Fruit fly (Drosophila melanogaster) whole organism, embryonic: Measurements from ENCODE around the gene CG14340.
A peak's percentile ranks its signal among the peaks of the same experiment; 100 is the strongest.

Experiments
- ATbp ChIP-seq: fragments of 200-800 bp; sonication (Bioruptor generic); optimal IDR thresholded peaks from 2 replicates; lab custom pipeline; 2017; ENCODE audit warnings: missing biosample characterization, mild to moderate bottlenecking, missing genetic modification characterization, missing genetic modification reagents
- Adf1 ChIP-seq: fragments of 200-800 bp; sonication (Bioruptor generic); IDR thresholded peaks from 2 replicates; pipeline ENCODE4 v1.3.6; 2022; ENCODE audit warnings: missing biosample characterization, missing genetic modification characterization
- Aef1 ChIP-seq: fragments of 200-800 bp; sonication (Bioruptor generic); IDR thresholded peaks from 3 replicates; pipeline ENCODE4 v1.3.6; 2022; ENCODE audit warnings: missing biosample characterization, missing genetic modification characterization
- Bgb ChIP-seq: fragments of 200-800 bp; sonication (Bioruptor generic); IDR thresholded peaks from 2 replicates; pipeline ENCODE4 v1.3.6; 2022; ENCODE audit warnings: missing biosample characterization, missing genetic modification characterization; ENCODE audit not compliant: partially characterized antibody
- Blimp-1 ChIP-seq: fragments of 200-800 bp; sonication (Bioruptor generic); optimal IDR thresholded peaks from 3 replicates; lab custom pipeline; 2018; ENCODE audit warnings: missing biosample characterization, missing genetic modification characterization, mild to moderate bottlenecking, moderate library complexity, missing genetic modification reagents
- CG11456 ChIP-seq: fragments of 200-800 bp; sonication (Bioruptor generic); IDR thresholded peaks from 3 replicates; pipeline ENCODE4 v1.3.6; 2022; ENCODE audit warnings: missing biosample characterization, missing genetic modification characterization
- CG13775 ChIP-seq: fragments of 200-800 bp; sonication (Bioruptor generic); optimal IDR thresholded peaks from 3 replicates; lab custom pipeline; 2017; ENCODE audit warnings: missing biosample characterization, mild to moderate bottlenecking, missing genetic modification characterization
- CG13894 ChIP-seq: fragments of 200-800 bp; sonication (Bioruptor generic); optimal IDR thresholded peaks from 3 replicates; lab custom pipeline; 2018; ENCODE audit warnings: missing biosample characterization, mild to moderate bottlenecking, missing genetic modification characterization, moderate library complexity
- CG15269 ChIP-seq: fragments of 200-800 bp; sonication (Bioruptor generic); optimal IDR thresholded peaks from 2 replicates; lab custom pipeline; 2018; ENCODE audit warnings: missing biosample characterization, mild to moderate bottlenecking, missing genetic modification characterization, moderate library complexity
- CG16813 ChIP-seq: fragments of 200-800 bp; sonication (Bioruptor generic); IDR thresholded peaks from 3 replicates; pipeline ENCODE4 v1.3.6; 2022; ENCODE audit warnings: missing biosample characterization, missing genetic modification characterization; ENCODE audit not compliant: partially characterized antibody
- CG18476 ChIP-seq: fragments of 200-800 bp; sonication (Bioruptor generic); optimal IDR thresholded peaks from 2 replicates; lab custom pipeline; 2016; ENCODE audit warnings: missing biosample characterization, mild to moderate bottlenecking, missing genetic modification characterization
- CG18599 ChIP-seq: fragments of 200-800 bp; sonication (Bioruptor generic); optimal IDR thresholded peaks from 3 replicates; lab custom pipeline; 2017; ENCODE audit warnings: missing biosample characterization, missing genetic modification characterization, mild to moderate bottlenecking, moderate library complexity, missing genetic modification reagents
- CG31224 ChIP-seq: fragments of 200-800 bp; sonication (Bioruptor generic); IDR thresholded peaks from 2 replicates; pipeline ENCODE4 v1.3.6; 2022; ENCODE audit warnings: missing biosample characterization, missing genetic modification characterization
- CG3163 ChIP-seq: fragments of 200-800 bp; sonication (Bioruptor generic); optimal IDR thresholded peaks from 3 replicates; lab custom pipeline; 2016; ENCODE audit warnings: missing biosample characterization, missing genetic modification characterization
- CG3847 ChIP-seq: fragments of 200-800 bp; sonication (Bioruptor generic); IDR thresholded peaks from 2 replicates; pipeline ENCODE4 v1.3.6; 2022; ENCODE audit warnings: missing biosample characterization, missing genetic modification characterization
- CG3995 ChIP-seq: fragments of 200-800 bp; sonication (Bioruptor generic); optimal IDR thresholded peaks from 3 replicates; lab custom pipeline; 2016; ENCODE audit warnings: missing biosample characterization, missing genetic modification characterization
- CG6272 ChIP-seq: fragments of 200-800 bp; sonication (Bioruptor generic); IDR thresholded peaks from 2 replicates; pipeline ENCODE4 v1.3.6; 2022; ENCODE audit warnings: missing biosample characterization, missing genetic modification characterization
- CG6791 ChIP-seq: fragments of 200-800 bp; sonication (Bioruptor generic); IDR thresholded peaks from 3 replicates; pipeline ENCODE4 v1.3.6; 2022; ENCODE audit warnings: missing biosample characterization, missing genetic modification characterization; ENCODE audit not compliant: partially characterized antibody
- CG7987 ChIP-seq: fragments of 200-800 bp; sonication (Bioruptor generic); optimal IDR thresholded peaks from 2 replicates; lab custom pipeline; 2018; ENCODE audit warnings: missing biosample characterization, mild to moderate bottlenecking, missing genetic modification characterization, moderate library complexity
- CG9215 ChIP-seq: fragments of 200-800 bp; sonication (Bioruptor generic); IDR thresholded peaks from 2 replicates; pipeline ENCODE4 v1.3.6; 2022; ENCODE audit warnings: missing biosample characterization, missing genetic modification characterization
- CkIIα-i1 ChIP-seq: fragments of 200-800 bp; sonication (Bioruptor generic); IDR thresholded peaks from 2 replicates; pipeline ENCODE4 v1.3.6; 2022; ENCODE audit warnings: missing biosample characterization, missing genetic modification characterization
- Dp ChIP-seq: fragments of 200-800 bp; sonication (Bioruptor generic); optimal IDR thresholded peaks from 2 replicates; lab custom pipeline; 2018; ENCODE audit warnings: missing biosample characterization, mild to moderate bottlenecking, missing genetic modification characterization, moderate library complexity
- GATAe ChIP-seq: fragments of 200-800 bp; sonication (Bioruptor generic); conservative IDR thresholded peaks from 2 replicates; pipeline ENCODE4 v1.3.6; 2022; ENCODE audit warnings: missing biosample characterization, missing genetic modification characterization
- HLH3B ChIP-seq: fragments of 200-800 bp; sonication (Bioruptor generic); IDR thresholded peaks from 2 replicates; pipeline ENCODE4 v1.3.6; 2022; ENCODE audit warnings: missing biosample characterization, missing genetic modification characterization
- Kr ChIP-seq: fragments of 200-800 bp; sonication (Bioruptor generic); optimal IDR thresholded peaks from 2 replicates; lab custom pipeline; 2017; ENCODE audit warnings: missing biosample characterization, mild to moderate bottlenecking, missing genetic modification characterization
- Mad ChIP-seq: fragments of 200-800 bp; sonication (Bioruptor generic); optimal IDR thresholded peaks from 2 replicates; lab custom pipeline; 2016; ENCODE audit warnings: missing biosample characterization, missing genetic modification characterization
- Med ChIP-seq: fragments of 200-800 bp; sonication (Bioruptor generic); peaks from one replicate; lab custom pipeline; 2016; ENCODE audit warnings: missing biosample characterization, missing genetic modification characterization, mild to moderate bottlenecking, inconsistent platforms, moderate library complexity
- Ravus ChIP-seq: fragments of 200-800 bp; sonication (Bioruptor generic); IDR thresholded peaks from 2 replicates; pipeline ENCODE4 v1.3.6; 2022; ENCODE audit warnings: missing biosample characterization, missing genetic modification characterization
- Scr ChIP-seq: fragments of 200-800 bp; sonication (Bioruptor generic); IDR thresholded peaks from 2 replicates; pipeline ENCODE4 v1.3.6; 2022; ENCODE audit warnings: missing biosample characterization, missing genetic modification characterization; ENCODE audit not compliant: partially characterized antibody
- az2 ChIP-seq: fragments of 200-800 bp; sonication (Bioruptor generic); optimal IDR thresholded peaks from 3 replicates; lab custom pipeline; 2016; ENCODE audit warnings: missing biosample characterization, missing genetic modification characterization
- bigmax ChIP-seq: fragments of 200-800 bp; sonication (Bioruptor generic); optimal IDR thresholded peaks from 2 replicates; lab custom pipeline; 2018; ENCODE audit warnings: missing biosample characterization, mild to moderate bottlenecking, missing genetic modification characterization
- croc ChIP-seq: fragments of 200-800 bp; sonication (Bioruptor generic); conservative IDR thresholded peaks from 3 replicates; pipeline ENCODE4 v1.3.6; 2022; ENCODE audit warnings: missing biosample characterization, missing genetic modification characterization
- dmrt11E ChIP-seq: fragments of 200-800 bp; sonication (Bioruptor generic); optimal IDR thresholded peaks from 3 replicates; lab custom pipeline; 2018; ENCODE audit warnings: missing biosample characterization, mild to moderate bottlenecking, missing genetic modification characterization, moderate library complexity
- dmrt99B ChIP-seq: fragments of 200-800 bp; sonication (Bioruptor generic); optimal IDR thresholded peaks from 2 replicates; lab custom pipeline; 2018; ENCODE audit warnings: missing biosample characterization, mild to moderate bottlenecking, missing genetic modification characterization, moderate library complexity
- esg ChIP-seq: fragments of 200-800 bp; sonication (Bioruptor generic); conservative IDR thresholded peaks from 2 replicates; pipeline ENCODE4 v1.3.6; 2022; ENCODE audit warnings: missing biosample characterization, missing genetic modification characterization
- fd96Cb ChIP-seq: fragments of 200-800 bp; sonication (Bioruptor generic); optimal IDR thresholded peaks from 2 replicates; lab custom pipeline; 2018; ENCODE audit warnings: missing biosample characterization, mild to moderate bottlenecking, missing genetic modification characterization, moderate library complexity
- hb ChIP-seq: fragments of 200-800 bp; sonication (Bioruptor generic); IDR thresholded peaks from 3 replicates; pipeline ENCODE4 v1.3.6; 2022; ENCODE audit warnings: missing biosample characterization, missing genetic modification characterization; ENCODE audit not compliant: partially characterized antibody
- insv ChIP-seq, 2 experiments: fragments of 200-800 bp; sonication (Bioruptor generic); optimal IDR thresholded peaks; 3 replicates each; lab custom pipeline; 2016 to 2018; ENCODE audit warnings: missing biosample characterization in 2 of 2, missing genetic modification characterization in 2 of 2
- lmd ChIP-seq: fragments of 200-800 bp; sonication (Bioruptor generic); IDR thresholded peaks from 2 replicates; pipeline ENCODE4 v1.3.6; 2022; ENCODE audit warnings: missing biosample characterization, missing genetic modification characterization
- peb ChIP-seq: fragments of 200-800 bp; sonication (Bioruptor generic); IDR thresholded peaks from 2 replicates; pipeline ENCODE4 v1.3.6; 2022; ENCODE audit warnings: missing biosample characterization, missing genetic modification characterization
- psq ChIP-seq: fragments of 200-800 bp; sonication (Bioruptor generic); optimal IDR thresholded peaks from 2 replicates; lab custom pipeline; 2017; ENCODE audit warnings: missing biosample characterization, missing genetic modification characterization
- sc ChIP-seq, 3 experiments: fragments of >200 bp in 2 of 3; fragments of 200-800 bp in 1 of 3; sonication (Bioruptor generic) in 1 of 3; optimal IDR thresholded peaks; 2 replicates in 2 of 3; 3 replicates in 1 of 3; lab custom pipeline; 2017; ENCODE audit warnings: mild to moderate bottlenecking in 1 of 3, missing biosample characterization in 1 of 3, missing genetic modification characterization in 1 of 3, missing genetic modification reagents in 1 of 3
- slp2 ChIP-seq: fragments of 200-800 bp; sonication (Bioruptor generic); optimal IDR thresholded peaks from 2 replicates; lab custom pipeline; 2016; ENCODE audit warnings: missing biosample characterization, missing genetic modification characterization
- sob ChIP-seq: fragments of 200-800 bp; sonication (Bioruptor generic); IDR thresholded peaks from 2 replicates; pipeline ENCODE4 v1.3.6; 2022; ENCODE audit warnings: missing biosample characterization, missing genetic modification characterization
- trem ChIP-seq: fragments of 200-800 bp; optimal IDR thresholded peaks from 3 replicates; lab custom pipeline; 2019; ENCODE audit warnings: missing biosample characterization, mild to moderate bottlenecking, missing genetic modification characterization, moderate library complexity
- ttk ChIP-seq: fragments of 200-800 bp; sonication (Bioruptor generic); IDR thresholded peaks from 2 replicates; pipeline ENCODE4 v2.1.2; 2022; ENCODE audit warnings: missing biosample characterization, missing genetic modification characterization

CG14340 gene

DNA sequence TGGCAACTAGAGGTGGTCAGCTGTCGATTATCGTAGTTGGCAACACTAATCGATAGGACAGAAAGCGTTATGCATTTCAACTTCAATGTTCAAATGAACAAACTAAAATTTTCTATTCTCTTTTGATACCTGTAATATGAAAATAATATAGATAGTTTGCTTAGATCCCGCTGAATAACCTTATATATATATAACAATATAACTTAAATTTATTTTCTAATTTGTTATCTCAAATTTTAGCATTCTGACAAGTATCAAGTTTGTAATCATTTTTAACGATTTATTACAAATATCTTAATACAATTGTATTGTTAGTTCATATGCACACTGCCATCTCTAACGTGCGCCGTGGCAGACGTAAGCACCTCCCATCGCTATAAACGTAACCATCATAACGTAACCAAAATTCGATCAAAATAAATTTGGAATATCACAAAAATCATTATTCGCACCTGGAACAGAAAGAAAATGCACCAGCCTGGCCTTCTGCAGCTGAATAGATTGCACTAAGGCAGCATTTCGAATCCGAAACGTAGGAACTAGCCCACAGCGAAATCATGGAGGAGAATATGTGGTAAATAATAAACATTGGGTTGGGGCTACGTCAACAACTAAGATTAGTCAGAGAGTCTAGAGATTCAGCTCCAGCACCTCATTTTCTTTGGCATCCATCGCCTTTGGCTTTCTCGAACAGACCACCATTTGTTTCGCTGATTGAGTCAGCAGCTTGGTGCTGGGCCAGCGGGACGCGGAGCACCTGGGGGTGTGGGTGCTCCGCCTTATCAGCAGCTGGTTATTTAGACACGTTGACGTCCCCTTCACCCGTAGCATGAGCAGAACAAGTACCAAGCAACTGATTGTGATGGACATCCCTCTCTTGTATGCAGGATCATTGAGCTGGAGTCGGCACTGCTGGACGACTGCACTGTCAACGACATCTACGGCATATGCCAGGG, 16.5 kb downstream of the CG14340 start, which contains the start of the genes Pino and TBC1D23 (continued):
- peak; percentile 45 for TF ChIP-seq psq (GFP tag; lab: Kevin White, UChicago)
- no peak for TF ChIP-seq CG18476 (GFP tag; lab: Kevin White, UChicago)
- 0 out of 2 replicates have a peak, but pooled peaks have one; percentile 18 for TF ChIP-seq GATAe (GFP tag; lab: Robert Waterston, UW)
- no peak for TF ChIP-seq CG7987 (GFP tag; lab: Kevin White, UChicago)
- TF ChIP-seq Med: peak; percentile 88
- peak; percentile 75; the same call in 2 of the 3 replicates for TF ChIP-seq CG11456
- TF ChIP-seq Kr (GFP tag; lab: Kevin White, UChicago): no peak
- TF ChIP-seq Adf1: peak; percentile 17; the same call in 1 of the 2 replicates
- no peak for TF ChIP-seq sc (optimal IDR thresholded peaks at IDR 0.05; lab: Kevin White, UChicago)
- peak; percentile 48 for TF ChIP-seq sc (GFP tag; optimal IDR thresholded peaks at IDR 0.05; lab: Kevin White, UChicago)
- peak; percentile 31 for TF ChIP-seq CG3995 (GFP tag; lab: Kevin White, UChicago)
- TF ChIP-seq az2 (GFP tag; lab: Kevin White, UChicago): peak; percentile 64
- TF ChIP-seq dmrt11E (tag; lab: Kevin White, UChicago): peak; percentile 74
- peak; percentile 67 for TF ChIP-seq CG18599
- TF ChIP-seq lmd (GFP tag; lab: Robert Waterston, UW): peak; percentile 73
- peak; percentile 48; the same call in 1 of the 2 replicates for TF ChIP-seq esg (GFP tag; lab: Robert Waterston, UW)
- peak; percentile 63 for TF ChIP-seq fd96Cb (tag; lab: Kevin White, UChicago)
- TF ChIP-seq croc: peak; percentile 60
- TF ChIP-seq CG13775 (GFP tag; lab: Kevin White, UChicago): peak; percentile 75
- peak; percentile 53 for TF ChIP-seq Blimp-1
- no peak; the same call in 1 of the 2 replicates for TF ChIP-seq Ravus
- TF ChIP-seq CG9215 (GFP tag; lab: Robert Waterston, UW): peak; percentile 75
- TF ChIP-seq hb (GFP tag; lab: Robert Waterston, UW): 0 out of 3 replicates have a peak, but pooled peaks have one; percentile 45
- TF ChIP-seq dmrt99B (tag; lab: Kevin White, UChicago): peak; percentile 65
- peak; percentile 65 for TF ChIP-seq CG3847 (GFP tag; lab: Robert Waterston, UW)
- peak; percentile 37 for TF ChIP-seq CG13894 (tag; lab: Kevin White, UChicago)
- peak; percentile 73; the same call in 2 of the 3 replicates for TF ChIP-seq CG16813 (GFP tag; lab: Robert Waterston, UW)
- peak; percentile 79 for TF ChIP-seq CG15269 (tag; lab: Kevin White, UChicago)
- TF ChIP-seq CG31224 (GFP tag; lab: Robert Waterston, UW): peak; percentile 61
- peak; percentile 80 for TF ChIP-seq Scr (GFP tag; lab: Robert Waterston, UW)
- peak; percentile 71 for TF ChIP-seq Aef1
- TF ChIP-seq peb (GFP tag; lab: Robert Waterston, UW): no peak
- peak; percentile 56; the same call in 1 of the 3 replicates for TF ChIP-seq CG6791 (GFP tag; lab: Robert Waterston, UW)
- peak; percentile 65 for TF ChIP-seq CG6272
- peak; percentile 71 for TF ChIP-seq trem
- peak; percentile 71 for TF ChIP-seq sob (GFP tag; lab: Robert Waterston, UW)
- TF ChIP-seq ttk (GFP tag; lab: Robert Waterston, UW): peak; percentile 59; the same call in 1 of the 2 replicates
- TF ChIP-seq bigmax (GFP tag; lab: Kevin White, UChicago): no peak
- TF ChIP-seq HLH3B (GFP tag; lab: Robert Waterston, UW): peak; percentile 60; the same call in 1 of the 2 replicates
- TF ChIP-seq Dp (GFP tag; lab: Kevin White, UChicago): peak; percentile 5
- TF ChIP-seq CG3163 (GFP tag; lab: Kevin White, UChicago): no peak
- peak; percentile 31 for TF ChIP-seq Mad
- TF ChIP-seq slp2 (GFP tag; lab: Kevin White, UChicago): peak; percentile 15
- TF ChIP-seq CkIIα-i1 (GFP tag; lab: Robert Waterston, UW): no peak
- peak in 1 of 2 experiments; percentile 8 for TF ChIP-seq insv (GFP tag; optimal IDR thresholded peaks at IDR 0.05; lab: Kevin White, UChicago)
- no peak for TF ChIP-seq ATbp (GFP tag; lab: Kevin White, UChicago)
- TF ChIP-seq Bgb: peak; percentile 46
